Worm (Caenorhabditis elegans): ENCODE measurements around the gene srh-67.

The srh-67 gene

ce11 chrII:12542594-12542997 is 33.8 kb downstream of the srh-67 start (continued):
- TF ChIP-seq F52B5.7 (tag; optimal IDR thresholded peaks at IDR 0.05) (no peak), madf-10 (tag; optimal IDR thresholded peaks at IDR 0.05) (peak; percentile 37), bed-2 (GFP tag; IDR thresholded peaks at IDR 0.05) (no peak), snpc-1.1 (tag; optimal IDR thresholded peaks at IDR 0.05; ENCODE audit: insufficient read depth) (peak; percentile 44), sptf-2 (GFP tag; optimal IDR thresholded peaks at IDR 0.05) (no peak), ztf-28 (GFP tag; IDR thresholded peaks at IDR 0.05) (no peak), attf-3 (GFP tag; conservative IDR thresholded peaks at IDR 0.05) (no peak), ZK185.1 (tag; optimal IDR thresholded peaks at IDR 0.05; ENCODE audit: poor library complexity, severe bottlenecking) (peak; percentile 48), ets-4 (GFP tag; optimal IDR thresholded peaks at IDR 0.05) (no peak), ztf-6 (GFP tag; IDR thresholded peaks at IDR 0.05) (no peak), let-526 (GFP tag; IDR thresholded peaks at IDR 0.05) (no peak), hlh-12 (tag; optimal IDR thresholded peaks at IDR 0.05) (no peak), attf-6 (GFP tag; IDR thresholded peaks at IDR 0.05) (no peak), dpl-1 (GFP tag; optimal IDR thresholded peaks at IDR 0.05) (no peak), F57A8.1 (GFP tag; optimal IDR thresholded peaks at IDR 0.05) (peak; percentile 56), Y53F4B.3 (GFP tag; IDR thresholded peaks at IDR 0.05) (no peak), nfya-2 (GFP tag; IDR thresholded peaks at IDR 0.05) (no peak), B0035.1 (tag; optimal IDR thresholded peaks at IDR 0.05) (no peak), lin-26 (GFP tag; IDR thresholded peaks at IDR 0.05) (peak; percentile 90), die-1 (tag; optimal IDR thresholded peaks at IDR 0.05) (peak; percentile 69), hlh-26 (GFP tag; conservative IDR thresholded peaks at IDR 0.05) (no peak), pbrm-1 (GFP tag; IDR thresholded peaks at IDR 0.05) (no peak), ceh-40 (GFP tag; IDR thresholded peaks at IDR 0.05) (no peak), pha-4 (tag; optimal IDR thresholded peaks at IDR 0.05) (no peak), zim-3 (tag; optimal IDR thresholded peaks at IDR 0.05) (peak; percentile 35), madf-8 (GFP tag; conservative IDR thresholded peaks at IDR 0.05) (no peak), madf-3 (GFP tag; IDR thresholded peaks at IDR 0.05) (no peak), lir-1 (GFP tag; conservative IDR thresholded peaks at IDR 0.05) (no peak), F49E8.2 (tag; optimal IDR thresholded peaks at IDR 0.05; ENCODE audit: insufficient read depth) (peak; percentile 11), tlf-1 (GFP tag; optimal IDR thresholded peaks at IDR 0.05) (no peak), C06A6.2 (GFP tag; conservative IDR thresholded peaks at IDR 0.05) (no peak), nhr-27 (tag; optimal IDR thresholded peaks at IDR 0.05) (no peak), lsl-1 (GFP tag; optimal IDR thresholded peaks at IDR 0.05) (no peak), ekl-4 (GFP tag; IDR thresholded peaks at IDR 0.05) (0 out of 2 replicates have a peak, but pooled peaks have one; percentile 21), him-1 (tag; optimal IDR thresholded peaks at IDR 0.05) (peak; percentile 42), athp-1 (tag; optimal IDR thresholded peaks at IDR 0.05) (peak; percentile 19), ceh-100 (GFP tag; IDR thresholded peaks at IDR 0.05) (0 out of 2 replicates have a peak, but pooled peaks have one; percentile 24), aptf-2 (GFP tag; conservative IDR thresholded peaks at IDR 0.05) (no peak), attf-5 (GFP tag; optimal IDR thresholded peaks at IDR 0.05) (no peak), Y79H2A.3 (GFP tag; conservative IDR thresholded peaks at IDR 0.05) (no peak), somi-1 (GFP tag; optimal IDR thresholded peaks at IDR 0.05) (no peak), unc-130 (GFP tag; optimal IDR thresholded peaks at IDR 0.05) (peak; percentile 5), rpc-1 (optimal IDR thresholded peaks at IDR 0.05) (peak; percentile 62), rpc-1 (tag; optimal IDR thresholded peaks at IDR 0.05) (peak; percentile 84), K11D2.4 (GFP tag; IDR thresholded peaks at IDR 0.05) (no peak), bed-1 (GFP tag; IDR thresholded peaks at IDR 0.05) (no peak), nhr-179 (tag; optimal IDR thresholded peaks at IDR 0.05) (no peak), ceh-79 (tag; optimal IDR thresholded peaks at IDR 0.05) (no peak), atf-7 (tag; optimal IDR thresholded peaks at IDR 0.05) (peak; percentile 20), hsf-1 (GFP tag; IDR thresholded peaks at IDR 0.05) (no peak)
